Fruit fly (Drosophila melanogaster) whole organism, embryonic: ENCODE results near the gene CG15764.
A peak's percentile ranks its signal among the peaks of the same experiment; 100 is the strongest.

Experiments used
- Drgx ChIP-seq: fragments of 200-800 bp; sonication (Bioruptor generic); IDR thresholded peaks from 2 replicates; pipeline ENCODE4 v1.3.6; 2022; ENCODE audit warnings: missing biosample characterization, missing genetic modification characterization
- cwo ChIP-seq: fragments of 200-800 bp; sonication (Bioruptor generic); optimal IDR thresholded peaks from 3 replicates; lab custom pipeline; 2017; ENCODE audit warnings: missing biosample characterization, missing genetic modification characterization, mild to moderate bottlenecking, moderate library complexity, missing genetic modification reagents

DNA sequence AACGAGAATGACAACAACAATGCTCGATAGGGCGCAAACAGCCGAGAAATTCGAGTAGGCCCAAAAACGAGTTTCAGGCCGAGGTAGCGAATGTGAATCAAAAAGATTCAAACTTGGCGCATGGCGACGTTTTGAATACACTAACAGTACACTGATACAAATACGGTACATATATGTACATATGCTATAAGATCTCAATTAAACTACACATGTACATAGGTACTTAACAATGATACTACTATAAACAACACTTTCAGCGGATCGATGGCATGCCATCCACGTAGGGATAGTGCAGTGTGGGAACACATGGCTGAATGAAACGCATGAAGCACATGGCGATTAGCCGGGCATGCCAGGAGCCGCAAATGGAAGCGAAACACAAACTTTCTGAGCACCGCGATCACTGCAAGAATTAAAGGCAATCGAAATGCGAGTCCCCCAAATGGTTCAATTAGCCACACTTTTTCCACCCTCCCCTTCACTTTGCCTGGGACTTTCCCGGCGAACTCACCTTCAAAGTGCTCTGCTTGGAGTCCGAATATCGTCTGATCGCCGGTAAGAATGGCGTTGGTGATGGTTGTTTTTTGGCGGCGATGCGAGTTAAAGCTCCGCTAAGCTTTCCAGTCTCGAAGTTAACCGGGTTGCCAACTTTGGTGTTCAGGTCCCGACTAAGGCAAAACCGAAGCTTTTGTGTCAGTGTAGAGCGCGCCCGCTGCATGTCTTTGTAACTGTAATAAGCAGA lies 47.0 kb downstream of the CG15764 start:
- TF ChIP-seq Drgx (GFP tag; lab: Robert Waterston, UW) (peak; percentile 43; the same call in 1 of the 2 replicates), cwo (no peak)
